Worm (Caenorhabditis elegans) whole organism, L1 larva: ENCODE measurements around the gene ttr-42.

Experiments used
- C16A3.4 ChIP-seq: fragments of 150-350 bp; optimal IDR thresholded peaks from 2 replicates; lab custom pipeline; 2014; ENCODE audit warnings: missing biosample characterization, missing genetic modification characterization
- blmp-1 ChIP-seq: fragments of 150-350 bp; optimal IDR thresholded peaks from 2 replicates; lab custom pipeline; 2014; ENCODE audit warnings: missing biosample characterization, missing genetic modification characterization
- ceh-63 ChIP-seq: fragments of 200-800 bp; sonication (Bioruptor generic); optimal IDR thresholded peaks from 2 replicates; lab custom pipeline; 2018; ENCODE audit warnings: mild to moderate bottlenecking, missing genetic modification characterization, missing compliant biosample characterization
- ceh-82 ChIP-seq, 3 experiments: fragments of 150-350 bp in 1 of 3; sonication (generic microtip) in 2 of 3; optimal IDR thresholded peaks; 2 replicates each; lab custom pipeline; 2014 to 2017; ENCODE audit warnings: missing biosample characterization in 3 of 3, missing genetic modification characterization in 3 of 3
- dpl-1 ChIP-seq, 3 experiments: fragments of 150-350 bp in 2 of 3; sonication (generic microtip) in 1 of 3; optimal IDR thresholded peaks; 2 replicates each; lab custom pipeline; 2014 to 2017; ENCODE audit warnings: missing biosample characterization in 3 of 3, missing genetic modification characterization in 3 of 3, missing genetic modification reagents in 3 of 3
- efl-1 ChIP-seq, 4 experiments: fragments of 150-350 bp; optimal IDR thresholded peaks in 3 of 4; peaks in 1 of 4; 1 replicate in 1 of 4; 2 replicates in 3 of 4; lab custom pipeline; 2014; ENCODE audit warnings: missing biosample characterization in 2 of 4, missing genetic modification characterization in 2 of 4, missing genetic modification reagents in 2 of 4
- egl-13 ChIP-seq: sonication (generic microtip); optimal IDR thresholded peaks from 2 replicates; lab custom pipeline; 2016; ENCODE audit warnings: missing genotype, missing genetic modification reagents, missing genetic modification characterization, missing compliant biosample characterization
- egl-27 ChIP-seq, 2 experiments: fragments of 150-350 bp in 1 of 2; sonication (generic microtip); optimal IDR thresholded peaks; 3 replicates each; lab custom pipeline; 2017 to 2018; ENCODE audit warnings: missing biosample characterization in 2 of 2, missing genetic modification characterization in 2 of 2, missing genetic modification reagents in 2 of 2
- elt-3 ChIP-seq, 6 experiments: fragments of 150-350 bp in 1 of 6; sonication (generic microtip); optimal IDR thresholded peaks; 2 replicates each; lab custom pipeline; 2017 to 2018; ENCODE audit warnings: missing biosample characterization in 6 of 6, missing genetic modification characterization in 6 of 6, inconsistent platforms in 1 of 6
- grh-1 ChIP-seq: fragments of 200-800 bp; sonication (Bioruptor generic); IDR thresholded peaks from 2 replicates; pipeline ENCODE4 v1.3.6; 2022; ENCODE audit warnings: missing genetic modification reagents, missing genetic modification characterization, missing compliant biosample characterization
- isw-1 ChIP-seq: fragments of 200-800 bp; sonication (Bioruptor generic); IDR thresholded peaks from 2 replicates; pipeline ENCODE4 v1.3.6; 2022; ENCODE audit warnings: missing genetic modification characterization, missing compliant biosample characterization
- lin-14 ChIP-seq: fragments of 200-800 bp; sonication (Bioruptor generic); optimal IDR thresholded peaks from 2 replicates; lab custom pipeline; 2018; ENCODE audit warnings: mild to moderate bottlenecking, missing genetic modification characterization, moderate library complexity, missing compliant biosample characterization
- lin-35 ChIP-seq, 2 experiments: fragments of 150-350 bp; optimal IDR thresholded peaks; 2 replicates each; lab custom pipeline; 2014; ENCODE audit warnings: missing biosample characterization in 2 of 2, missing genetic modification characterization in 2 of 2, missing genetic modification reagents in 2 of 2
- lir-3 ChIP-seq: sonication (generic microtip); optimal IDR thresholded peaks from 2 replicates; lab custom pipeline; 2016; ENCODE audit warnings: mild to moderate bottlenecking, missing genetic modification characterization, moderate library complexity, missing compliant biosample characterization; ENCODE audit not compliant: poor library complexity
- lsy-2 ChIP-seq, 2 experiments: fragments of 150-350 bp; optimal IDR thresholded peaks; 2 replicates each; lab custom pipeline; 2014; ENCODE audit warnings: missing biosample characterization in 2 of 2, missing genetic modification characterization in 2 of 2
- mab-9 ChIP-seq: fragments of 200-800 bp; sonication (Bioruptor generic); IDR thresholded peaks from 2 replicates; pipeline ENCODE4 v1.3.6; 2022; ENCODE audit warnings: missing genetic modification reagents, missing genetic modification characterization, missing compliant biosample characterization
- mdl-1 ChIP-seq, 2 experiments: fragments of 150-350 bp; optimal IDR thresholded peaks; 2 replicates each; lab custom pipeline; 2014 to 2017; ENCODE audit warnings: missing biosample characterization in 2 of 2, missing genetic modification characterization in 2 of 2, inconsistent platforms in 1 of 2
- mep-1 ChIP-seq: fragments of 150-350 bp; optimal IDR thresholded peaks from 2 replicates; lab custom pipeline; 2014; ENCODE audit warnings: missing biosample characterization, missing genetic modification characterization
- nhr-11 ChIP-seq: fragments of 150-350 bp; optimal IDR thresholded peaks from 2 replicates; lab custom pipeline; 2014; ENCODE audit warnings: missing biosample characterization, missing genetic modification characterization
- nhr-12 ChIP-seq: sonication (generic microtip); optimal IDR thresholded peaks from 2 replicates; lab custom pipeline; 2017; ENCODE audit warnings: missing biosample characterization, missing genetic modification characterization
- nhr-19 ChIP-seq: fragments of 200-800 bp; sonication (Bioruptor generic); conservative IDR thresholded peaks from 2 replicates; pipeline ENCODE4 v1.3.6; 2022; ENCODE audit warnings: missing genetic modification characterization, missing compliant biosample characterization
- nhr-20 ChIP-seq: sonication (generic microtip); optimal IDR thresholded peaks from 2 replicates; lab custom pipeline; 2016; ENCODE audit warnings: mild to moderate bottlenecking, missing genetic modification characterization, missing compliant biosample characterization
- nhr-28 ChIP-seq: fragments of 150-350 bp; optimal IDR thresholded peaks from 2 replicates; lab custom pipeline; 2014; ENCODE audit warnings: missing biosample characterization, missing genetic modification characterization
- nhr-47 ChIP-seq: sonication (generic microtip); optimal IDR thresholded peaks from 2 replicates; lab custom pipeline; 2016; ENCODE audit warnings: mild to moderate bottlenecking, missing genetic modification characterization, moderate library complexity, missing compliant biosample characterization
- nhr-71 ChIP-seq: sonication (generic microtip); optimal IDR thresholded peaks from 2 replicates; lab custom pipeline; 2016; ENCODE audit warnings: mild to moderate bottlenecking, missing genetic modification characterization, moderate library complexity, missing compliant biosample characterization
- nhr-85 ChIP-seq: sonication (generic microtip); peaks from one replicate; lab custom pipeline; 2016; ENCODE audit warnings: missing genetic modification characterization, inconsistent platforms, missing compliant biosample characterization
- nhr-90 ChIP-seq: sonication (generic microtip); optimal IDR thresholded peaks from 2 replicates; lab custom pipeline; 2016; ENCODE audit warnings: mild to moderate bottlenecking, missing genetic modification characterization, missing compliant biosample characterization; ENCODE audit not compliant: poor library complexity
- pag-3 ChIP-seq: sonication (generic microtip); optimal IDR thresholded peaks from 2 replicates; lab custom pipeline; 2017; ENCODE audit warnings: missing genetic modification characterization, mild to moderate bottlenecking, missing compliant biosample characterization, antibody characterized with exemption, borderline replicate concordance; ENCODE audit not compliant: insufficient read depth
- rnt-1 ChIP-seq: sonication (generic microtip); optimal IDR thresholded peaks from 2 replicates; lab custom pipeline; 2016; ENCODE audit warnings: mild to moderate bottlenecking, missing genetic modification characterization, moderate library complexity, missing compliant biosample characterization
- skn-1 ChIP-seq: fragments of 150-350 bp; optimal IDR thresholded peaks from 2 replicates; lab custom pipeline; 2014; ENCODE audit warnings: missing biosample characterization, missing genetic modification characterization
- snpc-4 ChIP-seq: fragments of 150-350 bp; optimal IDR thresholded peaks from 2 replicates; lab custom pipeline; 2014; ENCODE audit warnings: missing biosample characterization, missing genetic modification characterization
- snu-23 ChIP-seq: sonication (generic microtip); optimal IDR thresholded peaks from 2 replicates; lab custom pipeline; 2016; ENCODE audit warnings: missing genetic modification characterization, missing compliant biosample characterization
- sptf-1 ChIP-seq: fragments of 150-350 bp; optimal IDR thresholded peaks from 2 replicates; lab custom pipeline; 2014; ENCODE audit warnings: missing biosample characterization, missing genetic modification characterization
- tbx-2 ChIP-seq: sonication (generic microtip); optimal IDR thresholded peaks from 2 replicates; lab custom pipeline; 2016; ENCODE audit warnings: missing genetic modification characterization, missing compliant biosample characterization
- vab-15 ChIP-seq: sonication (generic microtip); optimal IDR thresholded peaks from 2 replicates; lab custom pipeline; 2017; ENCODE audit warnings: missing genotype, mild to moderate bottlenecking, missing genetic modification characterization, missing compliant biosample characterization
- ztf-11 ChIP-seq, 2 experiments: sonication (generic microtip); optimal IDR thresholded peaks; 2 replicates each; lab custom pipeline; 2016 to 2017; ENCODE audit warnings: missing genetic modification characterization in 2 of 2, missing biosample characterization in 1 of 2, missing compliant biosample characterization in 1 of 2

Gene ttr-42

DNA sequence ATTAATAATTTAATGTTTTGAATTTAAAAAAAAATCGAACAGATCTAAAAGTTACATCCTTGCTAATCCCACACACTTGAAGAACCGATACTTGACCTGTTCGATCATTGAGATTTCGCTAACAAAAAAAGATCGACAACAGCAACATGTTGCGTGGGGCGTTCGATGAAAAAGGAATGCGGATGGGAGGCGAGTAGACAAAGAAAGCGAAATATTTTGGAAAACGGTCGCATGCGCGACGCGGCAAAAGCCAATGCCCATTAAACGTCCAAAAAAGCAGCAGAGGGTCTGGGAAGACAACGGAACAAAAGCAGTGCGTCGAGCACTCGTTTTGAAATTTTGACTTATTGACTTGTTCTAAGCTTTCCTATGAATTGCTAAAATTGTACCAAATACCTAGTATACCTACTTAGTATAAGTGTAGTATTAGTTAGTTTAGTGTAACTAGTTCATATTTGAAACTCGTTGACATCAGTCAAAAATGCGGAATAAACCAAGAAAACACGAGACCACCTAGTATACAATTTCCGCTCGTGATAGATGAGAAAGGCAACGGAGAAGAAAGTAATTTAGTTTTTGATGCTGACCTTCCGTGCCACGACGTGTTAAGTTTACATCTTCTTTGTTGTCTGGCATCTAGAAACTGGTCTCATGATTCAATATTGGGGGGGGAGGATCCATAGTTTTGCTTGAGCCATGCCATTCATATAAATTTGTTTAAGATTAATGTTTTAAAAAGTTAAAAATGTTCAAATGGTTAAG is 4.5 kb downstream of the ttr-42 start:
- peak; percentile 76 for TF ChIP-seq pag-3 (tag; lab: Kevin White, UChicago)
- TF ChIP-seq mab-9 (GFP tag; lab: Robert Waterston, UW) = no peak
- TF ChIP-seq nhr-28 = no peak
- peak in 1 of 2 experiments; percentile 56 for TF ChIP-seq mdl-1 (tag; optimal IDR thresholded peaks at IDR 0.05; lab: Kevin White, UChicago)
- TF ChIP-seq nhr-20 = peak; percentile 73
- no peak for TF ChIP-seq grh-1
- peak; percentile 7 for TF ChIP-seq C16A3.4 (tag; lab: Kevin White, UChicago)
- no peak for TF ChIP-seq snpc-4 (tag; lab: Kevin White, UChicago)
- peak; percentile 80 for TF ChIP-seq lin-14 (GFP tag; lab: Kevin White, UChicago)
- TF ChIP-seq nhr-71 (tag; lab: Kevin White, UChicago) = peak; percentile 70
- no peak for TF ChIP-seq egl-13 (tag; lab: Kevin White, UChicago)
- TF ChIP-seq sptf-1 (tag; lab: Kevin White, UChicago) = no peak
- peak in 2 of 6 experiments; percentile 52 to 61 for TF ChIP-seq elt-3 (tag; optimal IDR thresholded peaks at IDR 0.05; lab: Kevin White, UChicago)
- TF ChIP-seq nhr-85 = peak; percentile 91
- peak; percentile 63 for TF ChIP-seq vab-15 (tag; lab: Kevin White, UChicago)
- TF ChIP-seq blmp-1 (tag; lab: Kevin White, UChicago) = peak; percentile 46
- TF ChIP-seq lir-3 (tag; lab: Kevin White, UChicago) = peak; percentile 2
- peak in 1 of 2 experiments; percentile 59 for TF ChIP-seq lin-35 (GFP tag; optimal IDR thresholded peaks at IDR 0.05; lab: Kevin White, UChicago)
- peak; percentile 69 for TF ChIP-seq snu-23 (GFP tag; lab: Kevin White, UChicago)
- TF ChIP-seq lsy-2 (tag; optimal IDR thresholded peaks at IDR 0.05; lab: Kevin White, UChicago) = peak in 1 of 2 experiments; percentile 10
- peak; percentile 48 for TF ChIP-seq mep-1
- TF ChIP-seq egl-27 (tag; optimal IDR thresholded peaks at IDR 0.05; lab: Kevin White, UChicago) = no peak
- TF ChIP-seq nhr-19 (GFP tag; lab: Robert Waterston, UW) = 0 out of 2 replicates have a peak, but pooled peaks have one; percentile 12
- TF ChIP-seq dpl-1 (GFP tag; optimal IDR thresholded peaks at IDR 0.05; lab: Kevin White, UChicago) = no peak
- TF ChIP-seq skn-1 (tag; lab: Kevin White, UChicago) = peak; percentile 65
- TF ChIP-seq ceh-82 (tag; optimal IDR thresholded peaks at IDR 0.05; lab: Kevin White, UChicago) = no peak
- TF ChIP-seq tbx-2 = peak; percentile 8
- TF ChIP-seq nhr-90 (tag; lab: Kevin White, UChicago) = peak; percentile 32

DNA sequence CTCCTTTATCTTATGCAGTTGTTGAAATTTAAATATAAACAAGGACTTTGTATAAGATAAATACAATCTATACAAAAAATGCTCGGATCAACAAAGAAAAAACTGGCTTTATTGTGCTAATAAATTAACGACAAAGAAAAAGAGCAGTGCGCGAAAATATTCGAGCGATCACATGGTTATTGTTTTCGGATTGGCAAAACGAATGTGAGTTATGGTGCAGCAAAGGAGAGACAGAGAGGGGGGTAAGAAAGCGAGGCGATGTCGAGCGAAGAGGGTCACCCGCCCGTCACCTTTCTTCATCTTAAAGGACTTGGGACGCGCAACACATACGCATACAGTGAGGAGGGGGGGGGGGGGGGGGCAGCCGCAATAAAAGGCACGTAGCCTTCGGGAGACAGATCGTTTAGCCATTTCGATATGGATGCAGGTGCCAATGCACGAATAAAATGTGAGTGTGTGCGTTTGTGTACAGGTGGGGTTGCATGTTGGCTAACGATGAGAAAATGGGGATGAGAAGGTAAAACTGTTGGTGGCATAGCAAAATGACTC is 5.7 kb downstream of the ttr-42 start:
- peak; percentile 59 for TF ChIP-seq lin-14 (GFP tag; lab: Kevin White, UChicago)
- no peak for TF ChIP-seq ztf-11 (tag; optimal IDR thresholded peaks at IDR 0.05; lab: Kevin White, UChicago)
- TF ChIP-seq tbx-2 = no peak
- no peak for TF ChIP-seq egl-27 (tag; optimal IDR thresholded peaks at IDR 0.05; lab: Kevin White, UChicago)
- TF ChIP-seq ceh-63 (GFP tag; lab: Kevin White, UChicago) = no peak
- peak; percentile 3 for TF ChIP-seq snu-23 (GFP tag; lab: Kevin White, UChicago)
- TF ChIP-seq snpc-4 (tag; lab: Kevin White, UChicago) = no peak
- TF ChIP-seq nhr-11 (tag; lab: Kevin White, UChicago) = no peak
- TF ChIP-seq nhr-12 (tag; lab: Kevin White, UChicago) = no peak
- TF ChIP-seq nhr-85 = peak; percentile 86
- TF ChIP-seq nhr-19 (GFP tag; lab: Robert Waterston, UW) = peak; percentile 11; the same call in 1 of the 2 replicates
- TF ChIP-seq rnt-1 = no peak
- peak; percentile 31 for TF ChIP-seq nhr-90 (tag; lab: Kevin White, UChicago)
- peak; percentile 13 for TF ChIP-seq nhr-71 (tag; lab: Kevin White, UChicago)
- no peak for TF ChIP-seq isw-1 (GFP tag; lab: Robert Waterston, UW)
- TF ChIP-seq lsy-2 (tag; optimal IDR thresholded peaks at IDR 0.05; lab: Kevin White, UChicago) = no peak
- no peak for TF ChIP-seq efl-1 (optimal IDR thresholded peaks at IDR 0.05; lab: Kevin White, UChicago)
- TF ChIP-seq efl-1 (GFP tag; optimal IDR thresholded peaks at IDR 0.05 in 1 of 2; lab: Kevin White, UChicago) = peak in 1 of 2 experiments; percentile 8
- TF ChIP-seq skn-1 (tag; lab: Kevin White, UChicago) = peak; percentile 22
- TF ChIP-seq nhr-20 = peak; percentile 0
- TF ChIP-seq grh-1 = 0 out of 2 replicates have a peak, but pooled peaks have one; percentile 32
- peak; percentile 18 for TF ChIP-seq nhr-47
- TF ChIP-seq, all 84 proteins: peak for 11
